Fruit fly (Drosophila melanogaster) whole organism, embryonic: Measurements from ENCODE around the gene ND-PDSW.

ENCODE experiments used
- Antp ChIP-seq: fragments of 200-800 bp; sonication (Bioruptor generic); optimal IDR thresholded peaks from 3 replicates; lab custom pipeline; 2016; ENCODE audit warnings: missing biosample characterization, missing genetic modification characterization
- Atf3 ChIP-seq: fragments of 200-800 bp; sonication (Bioruptor generic); optimal IDR thresholded peaks from 3 replicates; lab custom pipeline; 2016; ENCODE audit warnings: missing biosample characterization, missing genetic modification characterization
- BtbVII ChIP-seq: fragments of 200-800 bp; sonication (Bioruptor generic); optimal IDR thresholded peaks from 3 replicates; lab custom pipeline; 2017; ENCODE audit warnings: missing biosample characterization, mild to moderate bottlenecking, missing genetic modification characterization
- CG1024 ChIP-seq: fragments of 200-800 bp; sonication (Bioruptor generic); IDR thresholded peaks from 2 replicates; pipeline ENCODE4 v1.3.6; 2022; ENCODE audit warnings: missing biosample characterization, missing genetic modification characterization
- CG10366 ChIP-seq: fragments of 200-800 bp; sonication (Bioruptor generic); IDR thresholded peaks from 2 replicates; pipeline ENCODE4 v1.3.6; 2022; ENCODE audit warnings: missing biosample characterization, missing genetic modification characterization
- CG12659 ChIP-seq: fragments of 200-800 bp; sonication (Bioruptor generic); optimal IDR thresholded peaks from 3 replicates; lab custom pipeline; 2017; ENCODE audit warnings: mild to moderate bottlenecking, missing biosample characterization, missing genetic modification reagents, missing genetic modification characterization
- CG13894 ChIP-seq: fragments of 200-800 bp; sonication (Bioruptor generic); optimal IDR thresholded peaks from 3 replicates; lab custom pipeline; 2018; ENCODE audit warnings: missing biosample characterization, mild to moderate bottlenecking, missing genetic modification characterization, moderate library complexity
- CG14965 ChIP-seq: fragments of 200-800 bp; sonication (Bioruptor generic); optimal IDR thresholded peaks from 2 replicates; lab custom pipeline; 2016; ENCODE audit warnings: missing biosample characterization, missing genetic modification characterization, borderline replicate concordance
- CG1603 ChIP-seq: fragments of 200-800 bp; sonication (Bioruptor generic); optimal IDR thresholded peaks from 2 replicates; lab custom pipeline; 2019; ENCODE audit warnings: missing biosample characterization, mild to moderate bottlenecking, missing genetic modification characterization, moderate library complexity
- CG17328 ChIP-seq: fragments of 200-800 bp; sonication (Bioruptor generic); IDR thresholded peaks from 2 replicates; pipeline ENCODE4 v1.3.6; 2022; ENCODE audit warnings: missing biosample characterization, missing genetic modification characterization
- CG17361 ChIP-seq: fragments of 200-800 bp; sonication (Bioruptor generic); IDR thresholded peaks from 3 replicates; pipeline ENCODE4 v1.3.6; 2022; ENCODE audit warnings: missing biosample characterization, missing genetic modification characterization
- CG17385 ChIP-seq: fragments of 200-800 bp; sonication (Bioruptor generic); optimal IDR thresholded peaks from 3 replicates; lab custom pipeline; 2018; ENCODE audit warnings: missing biosample characterization, mild to moderate bottlenecking, missing genetic modification characterization
- CG2202 ChIP-seq: fragments of 200-800 bp; sonication (Bioruptor generic); optimal IDR thresholded peaks from 2 replicates; lab custom pipeline; 2018; ENCODE audit warnings: missing biosample characterization, mild to moderate bottlenecking, missing genetic modification characterization
- CG2889 ChIP-seq: fragments of 200-800 bp; sonication (Bioruptor generic); IDR thresholded peaks from 3 replicates; pipeline ENCODE4 v1.3.6; 2022; ENCODE audit warnings: missing biosample characterization, missing genetic modification characterization
- CG4282 ChIP-seq: fragments of 200-800 bp; sonication (Bioruptor generic); optimal IDR thresholded peaks from 2 replicates; lab custom pipeline; 2016; ENCODE audit warnings: missing biosample characterization, missing genetic modification characterization
- CG5180 ChIP-seq: fragments of 200-800 bp; sonication (Bioruptor generic); optimal IDR thresholded peaks from 3 replicates; lab custom pipeline; 2017; ENCODE audit warnings: missing biosample characterization, missing genetic modification characterization, mild to moderate bottlenecking, moderate library complexity, missing genetic modification reagents
- CG6175 ChIP-seq: fragments of 200-800 bp; sonication (Bioruptor generic); IDR thresholded peaks from 3 replicates; pipeline ENCODE4 v1.3.6; 2022; ENCODE audit warnings: missing biosample characterization, missing genetic modification characterization
- CG6683 ChIP-seq: fragments of 200-800 bp; sonication (Bioruptor generic); optimal IDR thresholded peaks from 2 replicates; lab custom pipeline; 2017; ENCODE audit warnings: missing biosample characterization, mild to moderate bottlenecking, missing genetic modification characterization, missing genetic modification reagents
- CG7357 ChIP-seq: fragments of 200-800 bp; sonication (Bioruptor generic); IDR thresholded peaks from 3 replicates; pipeline ENCODE4 v1.3.6; 2022; ENCODE audit warnings: missing biosample characterization, missing genetic modification characterization
- CG7745 ChIP-seq: fragments of 200-800 bp; sonication (Bioruptor generic); optimal IDR thresholded peaks from 2 replicates; lab custom pipeline; 2018; ENCODE audit warnings: missing biosample characterization, mild to moderate bottlenecking, missing genetic modification characterization, moderate library complexity
- CG8388 ChIP-seq: fragments of 200-800 bp; sonication (Bioruptor generic); optimal IDR thresholded peaks from 2 replicates; lab custom pipeline; 2019; ENCODE audit warnings: missing biosample characterization, mild to moderate bottlenecking, missing genetic modification characterization, moderate library complexity
- CG8765 ChIP-seq: fragments of 200-800 bp; sonication (Bioruptor generic); IDR thresholded peaks from 2 replicates; pipeline ENCODE4 v1.3.6; 2022; ENCODE audit warnings: missing biosample characterization, missing genetic modification characterization
- Camta ChIP-seq: fragments of 200-800 bp; sonication (Bioruptor generic); optimal IDR thresholded peaks from 2 replicates; lab custom pipeline; 2016; ENCODE audit warnings: missing biosample characterization, missing genetic modification characterization
- Dad ChIP-seq: fragments of 200-800 bp; sonication (Bioruptor generic); optimal IDR thresholded peaks from 3 replicates; lab custom pipeline; 2016; ENCODE audit warnings: missing biosample characterization, missing genetic modification characterization
- Fer1 ChIP-seq: fragments of 200-800 bp; sonication (Bioruptor generic); optimal IDR thresholded peaks from 2 replicates; lab custom pipeline; 2017; ENCODE audit warnings: missing biosample characterization, mild to moderate bottlenecking, missing genetic modification characterization
- HLH54F ChIP-seq: fragments of 200-800 bp; sonication (Bioruptor generic); optimal IDR thresholded peaks from 3 replicates; lab custom pipeline; 2016; ENCODE audit warnings: missing biosample characterization, missing genetic modification characterization
- Nf-YC ChIP-seq: fragments of 200-800 bp; optimal IDR thresholded peaks from 3 replicates; lab custom pipeline; 2019; ENCODE audit warnings: missing biosample characterization, mild to moderate bottlenecking, missing genetic modification characterization, moderate library complexity
- PHDP ChIP-seq: fragments of 200-800 bp; sonication (Bioruptor generic); optimal IDR thresholded peaks from 3 replicates; lab custom pipeline; 2018; ENCODE audit warnings: missing biosample characterization, mild to moderate bottlenecking, missing genetic modification characterization, moderate library complexity
- Sin3A ChIP-seq: fragments of >200 bp; optimal IDR thresholded peaks from 2 replicates; lab custom pipeline; 2018
- Xrp1 ChIP-seq: fragments of 200-800 bp; sonication (Bioruptor generic); IDR thresholded peaks from 2 replicates; pipeline ENCODE4 v1.3.6; 2022; ENCODE audit warnings: missing biosample characterization, missing genetic modification characterization
- YL-1 ChIP-seq: fragments of 200-800 bp; sonication (Bioruptor generic); optimal IDR thresholded peaks from 3 replicates; lab custom pipeline; 2017; ENCODE audit warnings: missing biosample characterization, mild to moderate bottlenecking, missing genetic modification characterization
- al ChIP-seq: fragments of 200-800 bp; sonication (Bioruptor generic); IDR thresholded peaks from 2 replicates; pipeline ENCODE4 v1.3.6; 2022; ENCODE audit warnings: missing biosample characterization, missing genetic modification characterization
- croc ChIP-seq: fragments of 200-800 bp; sonication (Bioruptor generic); conservative IDR thresholded peaks from 3 replicates; pipeline ENCODE4 v1.3.6; 2022; ENCODE audit warnings: missing biosample characterization, missing genetic modification characterization
- cwo ChIP-seq: fragments of 200-800 bp; sonication (Bioruptor generic); optimal IDR thresholded peaks from 3 replicates; lab custom pipeline; 2017; ENCODE audit warnings: missing biosample characterization, missing genetic modification characterization, mild to moderate bottlenecking, moderate library complexity, missing genetic modification reagents
- dan ChIP-seq: fragments of 200-800 bp; sonication (Bioruptor generic); IDR thresholded peaks from 2 replicates; pipeline ENCODE4 v1.3.6; 2022; ENCODE audit warnings: missing biosample characterization, missing genetic modification characterization
- dmrt99B ChIP-seq: fragments of 200-800 bp; sonication (Bioruptor generic); optimal IDR thresholded peaks from 2 replicates; lab custom pipeline; 2018; ENCODE audit warnings: missing biosample characterization, mild to moderate bottlenecking, missing genetic modification characterization, moderate library complexity
- emc ChIP-seq: fragments of 200-800 bp; sonication (Bioruptor generic); optimal IDR thresholded peaks from 2 replicates; lab custom pipeline; 2016; ENCODE audit warnings: missing biosample characterization, missing genetic modification characterization
- ham ChIP-seq: fragments of 200-800 bp; sonication (Bioruptor generic); IDR thresholded peaks from 2 replicates; pipeline ENCODE4 v1.3.6; 2022; ENCODE audit warnings: missing biosample characterization, missing genetic modification characterization
- kah ChIP-seq: fragments of 200-800 bp; sonication (Bioruptor generic); optimal IDR thresholded peaks from 2 replicates; lab custom pipeline; 2018; ENCODE audit warnings: missing biosample characterization, mild to moderate bottlenecking, missing genetic modification characterization
- mld ChIP-seq: fragments of 200-800 bp; sonication (Bioruptor generic); IDR thresholded peaks from 3 replicates; pipeline ENCODE4 v1.3.6; 2022; ENCODE audit warnings: missing biosample characterization, missing genetic modification characterization; ENCODE audit not compliant: partially characterized antibody
- pan ChIP-seq, 4 experiments: fragments of >200 bp in 3 of 4; fragments of 200-800 bp in 1 of 4; sonication (Bioruptor generic) in 1 of 4; optimal IDR thresholded peaks in 3 of 4; IDR thresholded peaks in 1 of 4; 2 replicates each; pipeline versions ENCODE4 v1.3.6 to Lab custom; 2017 to 2022; ENCODE audit warnings: missing biosample characterization in 2 of 4, missing genetic modification characterization in 2 of 4, mixed read lengths in 1 of 4
- sc ChIP-seq, 3 experiments: fragments of >200 bp in 2 of 3; fragments of 200-800 bp in 1 of 3; sonication (Bioruptor generic) in 1 of 3; optimal IDR thresholded peaks; 2 replicates in 2 of 3; 3 replicates in 1 of 3; lab custom pipeline; 2017; ENCODE audit warnings: mild to moderate bottlenecking in 1 of 3, missing biosample characterization in 1 of 3, missing genetic modification characterization in 1 of 3, missing genetic modification reagents in 1 of 3
- sens ChIP-seq: fragments of 200-800 bp; sonication (Bioruptor generic); peaks from one replicate; lab custom pipeline; 2016; ENCODE audit warnings: missing biosample characterization, missing genetic modification characterization
- sim ChIP-seq: fragments of 200-800 bp; sonication (Bioruptor generic); IDR thresholded peaks from 2 replicates; pipeline ENCODE4 v1.3.6; 2022; ENCODE audit warnings: missing biosample characterization, missing genetic modification characterization
- slp2 ChIP-seq: fragments of 200-800 bp; sonication (Bioruptor generic); optimal IDR thresholded peaks from 2 replicates; lab custom pipeline; 2016; ENCODE audit warnings: missing biosample characterization, missing genetic modification characterization
- tio ChIP-seq: fragments of 200-800 bp; sonication (Bioruptor generic); optimal IDR thresholded peaks from 2 replicates; lab custom pipeline; 2017; ENCODE audit warnings: missing biosample characterization, missing genetic modification characterization, inconsistent platforms
- wdn ChIP-seq: fragments of 200-800 bp; sonication (Bioruptor generic); IDR thresholded peaks from 2 replicates; pipeline ENCODE4 v1.3.6; 2022; ENCODE audit warnings: missing biosample characterization, missing genetic modification characterization
- wek ChIP-seq: fragments of 200-800 bp; sonication (Bioruptor generic); optimal IDR thresholded peaks from 3 replicates; lab custom pipeline; 2018; ENCODE audit warnings: missing biosample characterization, mild to moderate bottlenecking, missing genetic modification characterization, moderate library complexity

Gene ND-PDSW

dm6 chr2L:3478034-3478880 lies 12.3 kb downstream of the ND-PDSW start, which contains the start of gene Thor (continued):
- peak; percentile 53 for TF ChIP-seq slp2 (GFP tag; lab: Kevin White, UChicago)
- 0 out of 3 replicates have a peak, but pooled peaks have one; percentile 9 for TF ChIP-seq CG2889 (GFP tag; lab: Robert Waterston, UW)
- peak; percentile 50 for TF ChIP-seq Atf3 (GFP tag; lab: Kevin White, UChicago)
- TF ChIP-seq Fer1 (GFP tag; lab: Kevin White, UChicago), result peak; percentile 79
- TF ChIP-seq dan (GFP tag; lab: Robert Waterston, UW), result no peak
- TF ChIP-seq BtbVII, result peak; percentile 81
- peak; percentile 75 for TF ChIP-seq CG17328 (GFP tag; lab: Robert Waterston, UW)
- peak; percentile 40 for TF ChIP-seq CG1603
- TF ChIP-seq Nf-YC (tag; lab: Kevin White, UChicago), result peak; percentile 71
- TF ChIP-seq sens (GFP tag; lab: Kevin White, UChicago), result peak; percentile 90
- TF ChIP-seq dmrt99B, result peak; percentile 42
- peak; percentile 54 for TF ChIP-seq CG4282 (GFP tag; lab: Kevin White, UChicago)
- peak; percentile 68; the same call in 1 of the 2 replicates for TF ChIP-seq wdn (GFP tag; lab: Robert Waterston, UW)
- TF ChIP-seq pan (optimal IDR thresholded peaks at IDR 0.05; lab: Kevin White, UChicago), result no peak
- TF ChIP-seq pan (GFP tag; optimal IDR thresholded peaks at IDR 0.05 in 1 of 2, IDR thresholded peaks at IDR 0.05 in 1 of 2), result peak in 1 of 2 experiments; percentile 57
- peak; percentile 74 for TF ChIP-seq CG12659 (GFP tag; lab: Kevin White, UChicago)
- TF ChIP-seq CG6683 (GFP tag; lab: Kevin White, UChicago), result peak; percentile 51
- peak; percentile 63 for TF ChIP-seq CG17385 (GFP tag; lab: Kevin White, UChicago)
- no peak for TF ChIP-seq CG10366 (GFP tag; lab: Robert Waterston, UW)
- TF ChIP-seq CG5180 (GFP tag; lab: Kevin White, UChicago), result peak; percentile 74
- no peak; the same call in 1 of the 2 replicates for TF ChIP-seq ham (GFP tag; lab: Robert Waterston, UW)
- no peak for TF ChIP-seq CG8765 (GFP tag; lab: Robert Waterston, UW)
- TF ChIP-seq CG6175, result peak; percentile 75
- TF ChIP-seq kah (GFP tag; lab: Kevin White, UChicago), result peak; percentile 26
- 0 out of 3 replicates have a peak, but pooled peaks have one; percentile 24 for TF ChIP-seq CG17361
- TF ChIP-seq mld (GFP tag; lab: Robert Waterston, UW), result peak; percentile 55; the same call in 1 of the 3 replicates
- peak; percentile 78 for TF ChIP-seq Antp (GFP tag; lab: Kevin White, UChicago)
- peak; percentile 69; the same call in 1 of the 2 replicates for TF ChIP-seq sim (GFP tag; lab: Robert Waterston, UW)
- TF ChIP-seq PHDP (tag; lab: Kevin White, UChicago), result peak; percentile 49
- TF ChIP-seq sc (optimal IDR thresholded peaks at IDR 0.05; lab: Kevin White, UChicago), result no peak
- peak; percentile 41 for TF ChIP-seq sc (GFP tag; optimal IDR thresholded peaks at IDR 0.05; lab: Kevin White, UChicago)
- TF ChIP-seq CG13894 (tag; lab: Kevin White, UChicago), result peak; percentile 87
- peak; percentile 8; the same call in 1 of the 2 replicates for TF ChIP-seq al (GFP tag; lab: Robert Waterston, UW)
- peak; percentile 76 for TF ChIP-seq YL-1 (GFP tag; lab: Kevin White, UChicago)
- peak; percentile 25 for TF ChIP-seq emc
- peak; percentile 41 for TF ChIP-seq CG14965
- TF ChIP-seq CG7745, result no peak
- TF ChIP-seq Camta (GFP tag; lab: Kevin White, UChicago), result peak; percentile 66
- peak; percentile 82 for TF ChIP-seq wek (GFP tag; lab: Kevin White, UChicago)
- TF ChIP-seq croc, result no peak
- no peak for TF ChIP-seq CG7357 (GFP tag; lab: Robert Waterston, UW)
- no peak for TF ChIP-seq Sin3A (lab: Kevin White, UChicago)
- peak; percentile 54 for TF ChIP-seq HLH54F (GFP tag; lab: Kevin White, UChicago)
- TF ChIP-seq Dad (GFP tag; lab: Kevin White, UChicago), result peak; percentile 68
- TF ChIP-seq cwo (GFP tag; lab: Kevin White, UChicago), result peak; percentile 85
- peak; percentile 57 for TF ChIP-seq Xrp1 (GFP tag; lab: Robert Waterston, UW)
- peak; percentile 24 for TF ChIP-seq CG8388 (GFP tag; lab: Kevin White, UChicago)
- peak; percentile 54 for TF ChIP-seq CG2202
- no peak for TF ChIP-seq tio
- peak; percentile 76 for TF ChIP-seq CG1024 (GFP tag; lab: Robert Waterston, UW)
